Worm (Caenorhabditis elegans) whole organism, L1 larva: ENCODE data around the gene K09C6.9.

Experiments
- C16A3.4 ChIP-seq: fragments of 150-350 bp; optimal IDR thresholded peaks from 2 replicates; lab custom pipeline; 2014; ENCODE audit warnings: missing biosample characterization, missing genetic modification characterization
- C34B4.2 ChIP-seq: sonication (generic microtip); optimal IDR thresholded peaks from 2 replicates; lab custom pipeline; 2017; ENCODE audit warnings: mild to moderate bottlenecking, missing genetic modification characterization, missing compliant biosample characterization
- Y116A8C.19 ChIP-seq: sonication (generic microtip); optimal IDR thresholded peaks from 2 replicates; lab custom pipeline; 2016; ENCODE audit warnings: missing compliant biosample characterization, missing genetic modification characterization, borderline replicate concordance
- alr-1 ChIP-seq: fragments of 200-800 bp; sonication (Bioruptor generic); optimal IDR thresholded peaks from 2 replicates; lab custom pipeline; 2018; ENCODE audit warnings: borderline replicate concordance, mild to moderate bottlenecking, missing genetic modification characterization, missing compliant biosample characterization
- blmp-1 ChIP-seq: fragments of 150-350 bp; optimal IDR thresholded peaks from 2 replicates; lab custom pipeline; 2014; ENCODE audit warnings: missing biosample characterization, missing genetic modification characterization
- ceh-82 ChIP-seq, 3 experiments: fragments of 150-350 bp in 1 of 3; sonication (generic microtip) in 2 of 3; optimal IDR thresholded peaks; 2 replicates each; lab custom pipeline; 2014 to 2017; ENCODE audit warnings: missing biosample characterization in 3 of 3, missing genetic modification characterization in 3 of 3
- ceh-88 ChIP-seq: fragments of 200-800 bp; sonication (Bioruptor generic); IDR thresholded peaks from 2 replicates; pipeline ENCODE4 v1.3.6; 2022; ENCODE audit warnings: missing genetic modification characterization, missing compliant biosample characterization
- ces-1 ChIP-seq: fragments of 150-350 bp; optimal IDR thresholded peaks from 2 replicates; lab custom pipeline; 2014; ENCODE audit warnings: missing biosample characterization, missing genetic modification reagents, missing genetic modification characterization
- dpl-1 ChIP-seq, 3 experiments: fragments of 150-350 bp in 2 of 3; sonication (generic microtip) in 1 of 3; optimal IDR thresholded peaks; 2 replicates each; lab custom pipeline; 2014 to 2017; ENCODE audit warnings: missing biosample characterization in 3 of 3, missing genetic modification characterization in 3 of 3, missing genetic modification reagents in 3 of 3
- dsc-1 ChIP-seq: sonication (generic microtip); optimal IDR thresholded peaks from 2 replicates; lab custom pipeline; 2016; ENCODE audit warnings: mild to moderate bottlenecking, missing genetic modification characterization, missing compliant biosample characterization
- egl-13 ChIP-seq: sonication (generic microtip); optimal IDR thresholded peaks from 2 replicates; lab custom pipeline; 2016; ENCODE audit warnings: missing genotype, missing genetic modification reagents, missing genetic modification characterization, missing compliant biosample characterization
- elt-2 ChIP-seq: sonication (generic microtip); optimal IDR thresholded peaks from 2 replicates; lab custom pipeline; 2016; ENCODE audit warnings: missing genetic modification characterization, mild to moderate bottlenecking, inconsistent platforms, missing compliant biosample characterization, missing genetic modification reagents
- elt-3 ChIP-seq, 6 experiments: fragments of 150-350 bp in 1 of 6; sonication (generic microtip); optimal IDR thresholded peaks; 2 replicates each; lab custom pipeline; 2017 to 2018; ENCODE audit warnings: missing biosample characterization in 6 of 6, missing genetic modification characterization in 6 of 6, inconsistent platforms in 1 of 6
- fkh-10 ChIP-seq: sonication (generic microtip); optimal IDR thresholded peaks from 2 replicates; lab custom pipeline; 2017; ENCODE audit warnings: missing biosample characterization, missing genetic modification reagents, missing genetic modification characterization
- fkh-4 ChIP-seq: sonication (generic microtip); optimal IDR thresholded peaks from 2 replicates; lab custom pipeline; 2016; ENCODE audit warnings: missing compliant biosample characterization, missing genetic modification characterization, borderline replicate concordance
- fkh-8 ChIP-seq: sonication (generic microtip); optimal IDR thresholded peaks from 2 replicates; lab custom pipeline; 2016; ENCODE audit warnings: mild to moderate bottlenecking, missing genetic modification characterization, missing compliant biosample characterization
- fos-1 ChIP-seq: fragments of 150-350 bp; optimal IDR thresholded peaks from 2 replicates; lab custom pipeline; 2014; ENCODE audit warnings: missing biosample characterization, missing genetic modification characterization
- grh-1 ChIP-seq: fragments of 200-800 bp; sonication (Bioruptor generic); IDR thresholded peaks from 2 replicates; pipeline ENCODE4 v1.3.6; 2022; ENCODE audit warnings: missing genetic modification reagents, missing genetic modification characterization, missing compliant biosample characterization
- hpl-2 ChIP-seq: fragments of 150-350 bp; optimal IDR thresholded peaks from 2 replicates; lab custom pipeline; 2014; ENCODE audit warnings: missing biosample characterization, missing genetic modification reagents, missing genetic modification characterization
- irx-1 ChIP-seq: sonication (generic microtip); optimal IDR thresholded peaks from 2 replicates; lab custom pipeline; 2016; ENCODE audit warnings: missing genetic modification characterization, missing compliant biosample characterization
- isw-1 ChIP-seq: fragments of 200-800 bp; sonication (Bioruptor generic); IDR thresholded peaks from 2 replicates; pipeline ENCODE4 v1.3.6; 2022; ENCODE audit warnings: missing genetic modification characterization, missing compliant biosample characterization
- jun-1 ChIP-seq: fragments of 150-350 bp; optimal IDR thresholded peaks from 2 replicates; lab custom pipeline; 2014; ENCODE audit warnings: missing biosample characterization, missing genetic modification reagents, missing genetic modification characterization
- lin-14 ChIP-seq: fragments of 200-800 bp; sonication (Bioruptor generic); optimal IDR thresholded peaks from 2 replicates; lab custom pipeline; 2018; ENCODE audit warnings: mild to moderate bottlenecking, missing genetic modification characterization, moderate library complexity, missing compliant biosample characterization
- lin-15B ChIP-seq: fragments of 150-350 bp; sonication (generic microtip); optimal IDR thresholded peaks from 3 replicates; lab custom pipeline; 2014; ENCODE audit warnings: missing biosample characterization, missing genetic modification characterization
- lin-35 ChIP-seq, 2 experiments: fragments of 150-350 bp; optimal IDR thresholded peaks; 2 replicates each; lab custom pipeline; 2014; ENCODE audit warnings: missing biosample characterization in 2 of 2, missing genetic modification characterization in 2 of 2, missing genetic modification reagents in 2 of 2
- mef-2 ChIP-seq: fragments of 150-350 bp; optimal IDR thresholded peaks from 2 replicates; lab custom pipeline; 2014; ENCODE audit warnings: missing biosample characterization, missing genetic modification characterization
- mep-1 ChIP-seq: fragments of 150-350 bp; optimal IDR thresholded peaks from 2 replicates; lab custom pipeline; 2014; ENCODE audit warnings: missing biosample characterization, missing genetic modification characterization
- nhr-28 ChIP-seq: fragments of 150-350 bp; optimal IDR thresholded peaks from 2 replicates; lab custom pipeline; 2014; ENCODE audit warnings: missing biosample characterization, missing genetic modification characterization
- nhr-71 ChIP-seq: sonication (generic microtip); optimal IDR thresholded peaks from 2 replicates; lab custom pipeline; 2016; ENCODE audit warnings: mild to moderate bottlenecking, missing genetic modification characterization, moderate library complexity, missing compliant biosample characterization
- nhr-76 ChIP-seq: sonication (generic microtip); optimal IDR thresholded peaks from 2 replicates; lab custom pipeline; 2017; ENCODE audit warnings: missing biosample characterization, missing genetic modification characterization
- nhr-84 ChIP-seq: sonication (generic microtip); optimal IDR thresholded peaks from 2 replicates; lab custom pipeline; 2017; ENCODE audit warnings: missing biosample characterization, missing genetic modification characterization
- nhr-85 ChIP-seq: sonication (generic microtip); peaks from one replicate; lab custom pipeline; 2016; ENCODE audit warnings: missing genetic modification characterization, inconsistent platforms, missing compliant biosample characterization
- snu-23 ChIP-seq: sonication (generic microtip); optimal IDR thresholded peaks from 2 replicates; lab custom pipeline; 2016; ENCODE audit warnings: missing genetic modification characterization, missing compliant biosample characterization
- sox-4 ChIP-seq: sonication (generic microtip); optimal IDR thresholded peaks from 2 replicates; lab custom pipeline; 2016; ENCODE audit warnings: missing genetic modification characterization, missing compliant biosample characterization
- sptf-1 ChIP-seq: fragments of 150-350 bp; optimal IDR thresholded peaks from 2 replicates; lab custom pipeline; 2014; ENCODE audit warnings: missing biosample characterization, missing genetic modification characterization
- tlp-1 ChIP-seq: fragments of 150-350 bp; optimal IDR thresholded peaks from 2 replicates; lab custom pipeline; 2014; ENCODE audit warnings: missing biosample characterization, missing genetic modification characterization
- unc-130 ChIP-seq: fragments of 150-350 bp; optimal IDR thresholded peaks from 2 replicates; lab custom pipeline; 2017; ENCODE audit warnings: missing biosample characterization, missing genetic modification characterization, inconsistent platforms
- unc-98 ChIP-seq: fragments of 200-800 bp; sonication (Bioruptor generic); IDR thresholded peaks from 2 replicates; pipeline ENCODE4 v1.3.6; 2022; ENCODE audit warnings: missing genetic modification characterization, missing compliant biosample characterization
- vab-15 ChIP-seq: sonication (generic microtip); optimal IDR thresholded peaks from 2 replicates; lab custom pipeline; 2017; ENCODE audit warnings: missing genotype, mild to moderate bottlenecking, missing genetic modification characterization, missing compliant biosample characterization
- xbp-1 ChIP-seq: sonication (generic microtip); optimal IDR thresholded peaks from 2 replicates; lab custom pipeline; 2016; ENCODE audit warnings: missing genetic modification characterization, missing compliant biosample characterization
- zag-1 ChIP-seq: fragments of 150-350 bp; optimal IDR thresholded peaks from 2 replicates; lab custom pipeline; 2014; ENCODE audit warnings: missing biosample characterization, missing genetic modification characterization
- zip-4 ChIP-seq: fragments of 200-800 bp; sonication (Bioruptor generic); optimal IDR thresholded peaks from 2 replicates; lab custom pipeline; 2018; ENCODE audit warnings: mild to moderate bottlenecking, missing genetic modification characterization, moderate library complexity, missing compliant biosample characterization

Gene K09C6.9

DNA sequence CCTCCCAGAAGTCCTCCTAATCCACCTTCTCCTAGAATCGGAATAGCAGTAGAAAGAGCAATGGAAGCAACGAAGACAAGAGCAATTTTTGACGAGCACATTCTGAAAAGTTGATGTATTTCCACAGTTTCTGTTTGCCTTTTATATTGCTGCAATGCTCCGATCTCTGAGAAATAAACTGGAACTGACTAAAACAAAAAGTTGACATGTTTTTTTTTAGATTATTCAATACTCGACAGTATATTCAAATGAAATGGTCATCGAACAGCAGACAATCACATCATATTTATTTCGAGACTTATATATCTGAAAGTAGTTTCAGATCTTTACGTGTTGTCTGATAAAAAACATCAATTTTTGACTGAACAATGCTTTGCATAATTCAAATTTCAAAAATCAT is 35.6 kb upstream of the K09C6.9 start, which contains the start of gene srlf-21:
Gene srlf-21 (minus strand): TSS at position 101 of the 400 bp plus-strand sequence.
- no peak for TF ChIP-seq dsc-1
- TF ChIP-seq irx-1, result no peak
- no peak for TF ChIP-seq ceh-88 (GFP tag; lab: Robert Waterston, UW)
- no peak for TF ChIP-seq ces-1
- TF ChIP-seq fkh-10 (GFP tag; lab: Kevin White, UChicago), result no peak
- no peak for TF ChIP-seq egl-13
- no peak for TF ChIP-seq fos-1
- no peak for TF ChIP-seq sox-4

DNA sequence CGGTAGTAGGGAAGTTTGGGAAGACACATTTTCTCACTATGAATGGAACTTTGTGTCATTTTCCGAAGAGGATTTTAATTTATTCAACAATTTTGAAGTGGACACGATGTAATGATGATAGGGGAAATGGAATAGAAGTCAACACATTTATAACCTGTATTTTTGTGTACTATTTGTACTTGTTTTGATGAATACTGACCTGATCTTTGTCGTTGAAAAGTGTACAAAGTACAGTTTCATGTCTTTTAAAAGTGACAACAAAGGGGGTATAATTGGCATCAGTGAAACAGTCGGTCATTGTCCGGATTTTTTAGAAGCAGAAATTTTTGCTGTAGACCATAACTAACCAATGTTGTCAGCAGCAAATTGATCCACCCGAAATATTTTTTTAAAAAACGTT is 34.4 kb upstream of the K09C6.9 start, which contains the start of gene T02B11.6:
Gene T02B11.6 (minus strand): TSS at position 101 of the 400 bp plus-strand sequence.
- TF ChIP-seq alr-1 (tag; lab: Kevin White, UChicago), result no peak
- TF ChIP-seq Y116A8C.19 (tag; lab: Kevin White, UChicago), result no peak
- TF ChIP-seq grh-1, result no peak
- no peak for TF ChIP-seq vab-15 (tag; lab: Kevin White, UChicago)
- TF ChIP-seq nhr-85 (tag; lab: Kevin White, UChicago), result no peak
- no peak for TF ChIP-seq lin-14 (GFP tag; lab: Kevin White, UChicago)
- TF ChIP-seq jun-1 (tag; lab: Kevin White, UChicago), result no peak
- TF ChIP-seq fkh-8 (tag; lab: Kevin White, UChicago), result no peak
- TF ChIP-seq unc-130, result no peak

DNA sequence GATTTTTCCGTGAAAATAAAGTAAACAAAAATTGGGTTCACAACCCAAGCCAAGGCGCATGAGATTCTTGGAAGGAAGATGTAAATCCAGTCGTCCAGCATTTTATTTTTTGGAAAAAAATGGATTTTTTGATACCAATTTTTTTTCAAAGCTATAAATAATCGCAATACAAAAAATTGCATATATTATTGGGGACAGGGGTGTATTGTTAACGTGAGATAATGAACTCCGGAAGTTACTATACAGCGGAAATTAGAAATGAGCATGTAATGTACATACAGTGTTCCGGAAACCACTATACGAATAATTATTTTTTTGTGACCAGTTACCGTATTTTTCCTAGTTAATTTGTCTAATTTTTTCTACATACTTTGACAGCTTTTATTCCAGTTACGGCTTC is 29.5 kb upstream of the K09C6.9 start, which contains the start of gene srj-38:
Gene srj-38 (minus strand): TSS at position 101 of the 400 bp plus-strand sequence.
- TF ChIP-seq Y116A8C.19 (tag; lab: Kevin White, UChicago) (no peak), C34B4.2 (no peak), elt-2 (tag; lab: Kevin White, UChicago) (no peak), dpl-1 (GFP tag; optimal IDR thresholded peaks at IDR 0.05; lab: Kevin White, UChicago) (no peak), nhr-28 (no peak), zag-1 (tag; lab: Kevin White, UChicago) (no peak)
- TF ChIP-seq, all 84 proteins: peak for 0

DNA sequence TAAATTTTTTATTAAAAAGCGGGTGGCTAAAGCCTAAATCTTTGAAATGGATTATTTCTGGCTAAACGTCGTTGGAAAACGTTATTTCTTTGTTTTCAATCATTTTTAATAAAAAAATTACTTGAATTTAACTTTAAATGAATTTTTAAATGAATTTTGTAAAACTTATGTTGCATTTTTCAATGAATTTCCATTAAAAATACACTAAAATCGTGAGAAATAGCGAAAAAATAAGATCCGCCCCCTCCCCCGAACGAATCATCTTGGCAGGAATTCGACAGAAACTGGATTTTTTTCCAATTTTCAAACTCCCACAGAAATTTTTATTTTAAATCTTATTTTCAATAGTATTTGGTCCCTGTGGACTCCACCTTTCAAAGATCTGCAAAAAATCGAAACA is 24.3 kb upstream of the K09C6.9 start, which contains the start of gene srg-53:
Gene srg-53 (plus strand): TSS at position 301 of the 400 bp plus-strand sequence.
- TF ChIP-seq blmp-1 (no peak), nhr-84 (no peak), fkh-4 (no peak), Y116A8C.19 (tag; lab: Kevin White, UChicago) (no peak), tlp-1 (tag; lab: Kevin White, UChicago) (no peak), egl-13 (no peak), ceh-82 (tag; optimal IDR thresholded peaks at IDR 0.05; lab: Kevin White, UChicago) (no peak), fkh-10 (GFP tag; lab: Kevin White, UChicago) (no peak), fos-1 (no peak), grh-1 (no peak), mep-1 (tag; lab: Kevin White, UChicago) (no peak)
- TF ChIP-seq, all 84 proteins: peak for 0

DNA sequence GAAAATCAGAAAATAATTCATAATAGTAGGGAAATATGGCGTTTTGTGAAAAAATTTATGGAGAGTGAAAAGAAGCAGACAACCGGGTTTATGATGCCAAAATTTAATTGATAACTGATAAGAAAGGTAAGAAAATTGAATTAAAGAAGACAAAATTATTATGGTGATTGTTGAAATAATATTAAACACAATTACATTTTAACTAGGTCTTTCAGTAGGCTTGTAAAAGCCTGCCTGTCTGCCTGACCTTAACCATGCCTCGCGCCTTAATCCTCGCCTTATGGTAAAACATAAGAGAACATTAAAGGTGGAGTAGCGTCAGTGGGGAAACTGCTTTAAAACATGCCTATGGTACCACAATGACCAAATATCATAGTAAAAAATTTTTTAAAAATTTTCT is 23.7 kb upstream of the K09C6.9 start, which contains the start of gene T02B11.8:
Gene T02B11.8 (minus strand): TSS at position 101 of the 400 bp plus-strand sequence.
- TF ChIP-seq hpl-2, result no peak
- TF ChIP-seq zip-4 (GFP tag; lab: Kevin White, UChicago), result no peak
- no peak for TF ChIP-seq jun-1 (tag; lab: Kevin White, UChicago)
- TF ChIP-seq nhr-84, result no peak
- TF ChIP-seq grh-1, result no peak
- TF ChIP-seq nhr-76, result no peak
- TF ChIP-seq sptf-1, result no peak
- TF ChIP-seq C16A3.4, result no peak
- no peak for TF ChIP-seq elt-3 (tag; optimal IDR thresholded peaks at IDR 0.05; lab: Kevin White, UChicago)
- no peak for TF ChIP-seq lin-15B (tag; lab: Kevin White, UChicago)
- no peak for TF ChIP-seq xbp-1 (tag; lab: Kevin White, UChicago)
- TF ChIP-seq C34B4.2, result no peak
- TF ChIP-seq snu-23 (GFP tag; lab: Kevin White, UChicago), result no peak
- TF ChIP-seq fkh-8 (tag; lab: Kevin White, UChicago), result no peak
- no peak for TF ChIP-seq nhr-71 (tag; lab: Kevin White, UChicago)
- TF ChIP-seq mep-1 (tag; lab: Kevin White, UChicago), result no peak
- no peak for TF ChIP-seq mef-2 (tag; lab: Kevin White, UChicago)
- no peak for TF ChIP-seq lin-35 (GFP tag; optimal IDR thresholded peaks at IDR 0.05; lab: Kevin White, UChicago)
- TF ChIP-seq unc-98 (GFP tag; lab: Robert Waterston, UW), result no peak
- TF ChIP-seq isw-1 (GFP tag; lab: Robert Waterston, UW), result no peak
